Fruit fly (Drosophila melanogaster): ENCODE results near the gene CG44476.

DNA sequence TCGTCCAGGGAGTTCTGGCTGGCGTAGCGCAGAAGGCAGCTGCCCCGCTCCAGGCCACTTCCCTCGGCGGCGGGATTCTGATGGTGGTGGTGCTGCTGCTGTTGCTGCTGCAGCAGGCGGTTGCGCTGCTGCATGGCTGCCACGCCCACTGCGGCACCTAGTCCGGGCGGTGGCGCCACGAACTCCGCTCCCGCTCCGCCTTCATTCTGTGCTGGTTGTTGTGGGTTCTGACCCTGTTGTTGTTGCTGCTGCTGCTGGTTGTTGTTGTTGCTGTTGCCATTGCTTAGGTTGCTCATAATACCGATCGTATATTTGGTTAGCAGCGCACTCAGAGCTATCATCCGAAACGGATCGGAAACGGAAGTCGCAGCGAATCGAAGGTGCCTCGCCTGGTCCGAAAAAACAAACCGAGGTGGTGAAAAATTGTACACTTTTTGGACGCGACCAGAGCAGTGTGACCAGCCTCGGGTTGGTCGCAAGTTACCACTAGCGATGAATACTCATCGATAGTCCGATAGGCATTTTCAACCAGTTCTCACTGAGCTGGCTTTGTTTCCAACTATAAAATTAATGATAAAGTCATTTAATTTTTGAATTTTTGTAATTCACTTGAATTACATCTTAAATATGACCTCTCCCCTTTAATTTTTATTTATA, 24.7 kb upstream of the CG44476 start, which contains the start of gene kel:
- no peak for TF ChIP-seq CG8301 (tag; optimal IDR thresholded peaks at IDR 0.05)
- TF ChIP-seq Pif1B (GFP tag; optimal IDR thresholded peaks at IDR 0.05), result no peak
- TF ChIP-seq rn (GFP tag; IDR thresholded peaks at IDR 0.05), result no peak

Data from whole organism, pupa.